Worm (Caenorhabditis elegans) whole organism, L2 larva: ENCODE measurements around the gene ant-1.4.
A peak's percentile ranks its signal among the peaks of the same experiment; 100 is the strongest.

Experiments used
- C34F6.9 ChIP-seq: fragments of 150-350 bp; optimal IDR thresholded peaks from 2 replicates; lab custom pipeline; 2014; ENCODE audit warnings: missing biosample characterization, missing genetic modification characterization
- F13H6.1 ChIP-seq: sonication (generic microtip); optimal IDR thresholded peaks from 2 replicates; lab custom pipeline; 2016; ENCODE audit warnings: missing genetic modification characterization, missing compliant biosample characterization
- R02D3.7 ChIP-seq: fragments of 150-350 bp; optimal IDR thresholded peaks from 2 replicates; lab custom pipeline; 2014; ENCODE audit warnings: missing biosample characterization, missing genetic modification characterization
- Y55F3AM.14 ChIP-seq: fragments of 200-800 bp; sonication (Bioruptor generic); optimal IDR thresholded peaks from 2 replicates; lab custom pipeline; 2018; ENCODE audit warnings: mild to moderate bottlenecking, missing genetic modification characterization, missing compliant biosample characterization
- alr-1 ChIP-seq: fragments of 150-350 bp; optimal IDR thresholded peaks from 2 replicates; lab custom pipeline; 2014; ENCODE audit warnings: missing biosample characterization, missing genetic modification characterization
- aly-2 ChIP-seq: fragments of 150-350 bp; optimal IDR thresholded peaks from 2 replicates; lab custom pipeline; 2014; ENCODE audit warnings: missing biosample characterization, missing genetic modification characterization
- blmp-1 ChIP-seq: sonication (generic microtip); optimal IDR thresholded peaks from 2 replicates; lab custom pipeline; 2017; ENCODE audit warnings: missing genetic modification characterization, mild to moderate bottlenecking, missing compliant biosample characterization, antibody characterized with exemption, moderate library complexity; ENCODE audit not compliant: insufficient read depth
- crh-2 ChIP-seq: sonication (generic microtip); optimal IDR thresholded peaks from 2 replicates; lab custom pipeline; 2017; ENCODE audit warnings: missing biosample characterization, missing genetic modification characterization
- dmd-4 ChIP-seq: sonication (generic microtip); optimal IDR thresholded peaks from 2 replicates; lab custom pipeline; 2017; ENCODE audit warnings: missing biosample characterization, missing genetic modification characterization
- egl-27 ChIP-seq: sonication (generic microtip); optimal IDR thresholded peaks from 3 replicates; lab custom pipeline; 2017; ENCODE audit warnings: missing biosample characterization, missing genetic modification reagents, missing genetic modification characterization
- elt-1 ChIP-seq: fragments of 150-350 bp; optimal IDR thresholded peaks from 2 replicates; lab custom pipeline; 2014; ENCODE audit warnings: missing biosample characterization, missing genetic modification characterization
- fos-1 ChIP-seq: fragments of 150-350 bp; optimal IDR thresholded peaks from 2 replicates; lab custom pipeline; 2014; ENCODE audit warnings: missing biosample characterization, missing genetic modification characterization
- gmeb-1 ChIP-seq: fragments of 150-350 bp; optimal IDR thresholded peaks from 2 replicates; lab custom pipeline; 2014; ENCODE audit warnings: missing biosample characterization, missing genetic modification characterization
- lin-13 ChIP-seq: fragments of 150-350 bp; optimal IDR thresholded peaks from 2 replicates; lab custom pipeline; 2014; ENCODE audit warnings: missing biosample characterization, missing genetic modification reagents, missing genetic modification characterization
- lin-39 ChIP-seq: fragments of 150-350 bp; optimal IDR thresholded peaks from 2 replicates; lab custom pipeline; 2014; ENCODE audit warnings: missing biosample characterization, missing genetic modification reagents, missing genetic modification characterization
- mab-5 ChIP-seq: fragments of 150-350 bp; optimal IDR thresholded peaks from 2 replicates; lab custom pipeline; 2014; ENCODE audit warnings: missing biosample characterization, missing genetic modification characterization
- mbf-1 ChIP-seq: sonication (generic microtip); optimal IDR thresholded peaks from 2 replicates; lab custom pipeline; 2017; ENCODE audit warnings: missing biosample characterization, missing genetic modification characterization
- mdl-1 ChIP-seq, 2 experiments: fragments of 150-350 bp in 1 of 2; sonication (generic microtip) in 1 of 2; optimal IDR thresholded peaks; 2 replicates each; lab custom pipeline; 2017; ENCODE audit warnings: missing biosample characterization in 2 of 2, missing genetic modification characterization in 2 of 2
- nhr-10 ChIP-seq: sonication (generic microtip); optimal IDR thresholded peaks from 2 replicates; lab custom pipeline; 2017; ENCODE audit warnings: missing biosample characterization, missing genetic modification characterization
- nhr-11 ChIP-seq: fragments of 150-350 bp; optimal IDR thresholded peaks from 2 replicates; lab custom pipeline; 2014; ENCODE audit warnings: missing biosample characterization, missing genetic modification characterization
- nhr-21 ChIP-seq: fragments of 150-350 bp; optimal IDR thresholded peaks from 2 replicates; lab custom pipeline; 2014; ENCODE audit warnings: missing biosample characterization, missing genetic modification characterization
- nhr-23 ChIP-seq: fragments of 150-350 bp; optimal IDR thresholded peaks from 2 replicates; lab custom pipeline; 2014; ENCODE audit warnings: missing biosample characterization, missing genetic modification reagents, missing genetic modification characterization
- nhr-237 ChIP-seq: fragments of 150-350 bp; optimal IDR thresholded peaks from 2 replicates; lab custom pipeline; 2014; ENCODE audit warnings: missing biosample characterization, missing genetic modification characterization
- nhr-25 ChIP-seq: fragments of 150-350 bp; sonication (generic microtip); optimal IDR thresholded peaks from 3 replicates; lab custom pipeline; 2014; ENCODE audit warnings: missing biosample characterization, missing genetic modification characterization
- peb-1 ChIP-seq: fragments of 150-350 bp; optimal IDR thresholded peaks from 2 replicates; lab custom pipeline; 2014; ENCODE audit warnings: missing biosample characterization, missing genetic modification characterization
- sem-4 ChIP-seq: fragments of 150-350 bp; optimal IDR thresholded peaks from 2 replicates; lab custom pipeline; 2014; ENCODE audit warnings: missing biosample characterization, missing genetic modification reagents, missing genetic modification characterization
- skn-1 ChIP-seq: sonication (generic microtip); optimal IDR thresholded peaks from 2 replicates; lab custom pipeline; 2017; ENCODE audit warnings: missing biosample characterization, missing genetic modification characterization
- sma-3 ChIP-seq: sonication (generic microtip); optimal IDR thresholded peaks from 2 replicates; lab custom pipeline; 2016; ENCODE audit warnings: missing genetic modification reagents, missing genetic modification characterization, missing compliant biosample characterization
- sma-9 ChIP-seq, 2 experiments: fragments of 150-350 bp in 1 of 2; sonication (generic microtip) in 1 of 2; optimal IDR thresholded peaks; 2 replicates each; lab custom pipeline; 2014 to 2016; ENCODE audit warnings: missing genetic modification characterization in 2 of 2, mild to moderate bottlenecking in 1 of 2, missing biosample characterization in 1 of 2, missing compliant biosample characterization in 1 of 2, missing genetic modification reagents in 1 of 2, moderate library complexity in 1 of 2
- unc-39 ChIP-seq: fragments of 150-350 bp; optimal IDR thresholded peaks from 2 replicates; lab custom pipeline; 2014; ENCODE audit warnings: missing biosample characterization, missing genetic modification characterization
- unc-55 ChIP-seq: fragments of 150-350 bp; sonication (generic microtip); optimal IDR thresholded peaks from 3 replicates; lab custom pipeline; 2014; ENCODE audit warnings: missing biosample characterization, missing genetic modification reagents, missing genetic modification characterization
- unc-62 ChIP-seq: fragments of 150-350 bp; optimal IDR thresholded peaks from 2 replicates; lab custom pipeline; 2014; ENCODE audit warnings: missing biosample characterization, missing genetic modification reagents, missing genetic modification characterization
- zag-1 ChIP-seq: fragments of 150-350 bp; optimal IDR thresholded peaks from 2 replicates; lab custom pipeline; 2014; ENCODE audit warnings: missing biosample characterization, missing genetic modification characterization
- ztf-11 ChIP-seq: sonication (generic microtip); optimal IDR thresholded peaks from 2 replicates; lab custom pipeline; 2017; ENCODE audit warnings: missing biosample characterization, missing genetic modification characterization
- ztf-4 ChIP-seq: fragments of 150-350 bp; optimal IDR thresholded peaks from 2 replicates; lab custom pipeline; 2014; ENCODE audit warnings: missing biosample characterization, missing genetic modification characterization

ant-1.4 gene

DNA sequence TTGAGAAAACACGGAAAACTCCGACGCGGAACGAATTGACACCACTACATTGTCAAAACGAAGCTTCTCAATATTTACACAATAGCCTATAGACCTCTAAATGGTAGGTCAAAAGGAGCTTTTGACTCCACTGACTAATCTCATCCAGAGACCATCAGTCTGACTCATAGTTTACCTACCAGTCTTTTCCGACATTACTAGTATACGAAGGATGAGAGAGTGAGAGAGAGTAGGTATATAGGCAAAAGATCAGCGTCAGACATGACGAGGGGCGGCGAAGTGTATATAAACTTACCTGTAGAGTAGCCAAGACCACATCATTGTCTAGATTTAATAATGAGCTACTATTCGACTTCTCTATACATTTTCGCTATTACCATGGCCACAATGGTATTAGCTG lies 27.1 kb upstream of the ant-1.4 start, which contains the start of gene srlf-3:
Gene srlf-3 (plus strand): TSS at position 301 of the 400 bp plus-strand sequence.
- TF ChIP-seq fos-1 (tag; lab: Kevin White, UChicago) (no peak), nhr-237 (tag; lab: Kevin White, UChicago) (no peak), sem-4 (tag; lab: Kevin White, UChicago) (no peak), ztf-11 (tag; lab: Kevin White, UChicago) (no peak)

DNA sequence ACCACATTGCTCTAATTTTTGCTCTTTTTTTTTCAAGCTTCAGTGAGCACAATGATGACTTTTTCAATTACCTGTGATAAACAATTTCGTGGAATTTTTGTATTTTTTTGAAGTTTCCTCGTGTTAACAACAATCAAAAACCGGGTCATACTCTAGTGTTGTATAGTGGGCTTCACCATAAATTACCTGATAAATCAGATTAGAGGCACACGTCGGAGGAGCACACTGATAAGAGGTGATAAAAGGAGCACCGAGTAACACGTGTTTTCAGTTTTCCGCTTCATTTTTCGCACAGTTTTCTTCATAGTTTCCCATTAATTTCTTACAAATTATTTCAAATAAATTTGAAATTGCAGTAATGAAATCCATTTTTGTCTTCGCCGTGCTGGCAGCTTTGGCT lies 21.2 kb upstream of the ant-1.4 start, which contains the start of gene spp-8:
Gene spp-8 (plus strand): TSS at position 357 of the 400 bp plus-strand sequence.
- TF ChIP-seq unc-39 (no peak), mdl-1 (tag; optimal IDR thresholded peaks at IDR 0.05; lab: Kevin White, UChicago) (peak in 1 of 2 experiments; percentile 43), sma-3 (peak; percentile 5), sma-9 (GFP tag; optimal IDR thresholded peaks at IDR 0.05; lab: Kevin White, UChicago) (peak; percentile 55), sma-9 (tag; optimal IDR thresholded peaks at IDR 0.05; lab: Kevin White, UChicago) (no peak), egl-27 (tag; lab: Kevin White, UChicago) (no peak), mab-5 (tag; lab: Kevin White, UChicago) (no peak), crh-2 (tag; lab: Kevin White, UChicago) (peak; percentile 81), fos-1 (tag; lab: Kevin White, UChicago) (peak; percentile 78), unc-55 (no peak), gmeb-1 (tag; lab: Kevin White, UChicago) (peak; percentile 40), skn-1 (tag; lab: Kevin White, UChicago) (peak; percentile 41), C34F6.9 (tag; lab: Kevin White, UChicago) (no peak)

DNA sequence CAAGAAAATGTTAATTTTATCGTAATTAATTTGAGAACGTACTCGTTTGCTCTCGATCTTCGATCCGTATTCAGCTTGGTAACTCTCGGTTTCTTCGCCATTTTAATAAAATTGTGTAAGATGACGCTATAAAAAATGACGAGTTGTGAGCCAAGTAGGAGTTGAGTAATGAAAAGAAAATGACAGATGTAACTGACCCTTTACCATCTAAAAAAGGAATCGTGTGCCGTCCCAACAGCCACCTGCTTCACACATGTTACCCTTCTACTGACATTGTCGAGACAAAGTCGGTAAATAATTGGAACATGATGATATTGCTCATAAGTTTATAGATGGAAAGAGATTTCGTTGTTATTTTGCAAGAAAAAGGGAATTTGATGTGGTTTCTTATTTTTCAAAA lies 19.2 kb upstream of the ant-1.4 start, which contains the start of gene hlh-12:
Gene hlh-12 (minus strand): TSS at position 101 of the 400 bp plus-strand sequence.
- TF ChIP-seq nhr-10 (no peak), ztf-4 (tag; lab: Kevin White, UChicago) (no peak), crh-2 (tag; lab: Kevin White, UChicago) (no peak), blmp-1 (no peak), lin-13 (GFP tag; lab: Kevin White, UChicago) (no peak), alr-1 (tag; lab: Kevin White, UChicago) (no peak), unc-39 (no peak), gmeb-1 (tag; lab: Kevin White, UChicago) (no peak), unc-62 (GFP tag; lab: Kevin White, UChicago) (no peak), sem-4 (tag; lab: Kevin White, UChicago) (no peak), elt-1 (tag; lab: Kevin White, UChicago) (no peak), Y55F3AM.14 (GFP tag; lab: Kevin White, UChicago) (no peak), nhr-23 (tag; lab: Kevin White, UChicago) (no peak), mbf-1 (tag; lab: Kevin White, UChicago) (no peak), aly-2 (tag; lab: Kevin White, UChicago) (no peak), R02D3.7 (tag; lab: Kevin White, UChicago) (no peak), mab-5 (tag; lab: Kevin White, UChicago) (no peak)

DNA sequence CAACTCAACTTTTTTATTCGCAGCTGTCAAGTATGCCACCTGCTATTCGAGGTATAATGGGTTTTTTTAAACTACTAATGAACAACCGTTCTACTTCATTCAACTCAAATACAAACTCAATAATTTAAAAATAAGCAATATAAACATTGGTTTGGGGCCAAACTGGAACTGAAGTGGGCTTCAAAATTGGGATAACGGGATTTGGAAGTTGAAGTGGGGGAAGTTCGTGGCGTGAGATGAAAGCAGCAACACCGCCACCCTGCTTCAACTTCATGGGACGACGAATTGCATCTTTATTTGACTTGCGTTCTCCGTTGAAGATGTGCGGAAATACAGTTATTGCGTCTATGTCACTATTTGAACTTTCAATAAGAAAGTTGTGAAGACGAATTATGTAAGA lies 18.4 kb upstream of the ant-1.4 start:
- no peak for TF ChIP-seq nhr-25 (tag; lab: Kevin White, UChicago)
- TF ChIP-seq C34F6.9 (tag; lab: Kevin White, UChicago), result no peak
- TF ChIP-seq unc-39, result no peak
- no peak for TF ChIP-seq nhr-21 (tag; lab: Kevin White, UChicago)
- TF ChIP-seq nhr-11 (tag; lab: Kevin White, UChicago), result no peak
- TF ChIP-seq sem-4 (tag; lab: Kevin White, UChicago), result no peak
- no peak for TF ChIP-seq peb-1
- no peak for TF ChIP-seq elt-1 (tag; lab: Kevin White, UChicago)
- no peak for TF ChIP-seq sma-9 (GFP tag; optimal IDR thresholded peaks at IDR 0.05; lab: Kevin White, UChicago)
- no peak for TF ChIP-seq sma-9 (tag; optimal IDR thresholded peaks at IDR 0.05; lab: Kevin White, UChicago)
- TF ChIP-seq F13H6.1 (tag; lab: Kevin White, UChicago), result no peak
- TF ChIP-seq nhr-237 (tag; lab: Kevin White, UChicago), result no peak
- no peak for TF ChIP-seq dmd-4 (tag; lab: Kevin White, UChicago)
- TF ChIP-seq unc-55, result no peak
- no peak for TF ChIP-seq egl-27 (tag; lab: Kevin White, UChicago)
- no peak for TF ChIP-seq blmp-1
- TF ChIP-seq zag-1, result no peak
- TF ChIP-seq lin-39 (tag; lab: Kevin White, UChicago), result no peak
